Fruit fly (Drosophila melanogaster): Measurements from ENCODE around the gene dpr7.

dpr7 gene

DNA sequence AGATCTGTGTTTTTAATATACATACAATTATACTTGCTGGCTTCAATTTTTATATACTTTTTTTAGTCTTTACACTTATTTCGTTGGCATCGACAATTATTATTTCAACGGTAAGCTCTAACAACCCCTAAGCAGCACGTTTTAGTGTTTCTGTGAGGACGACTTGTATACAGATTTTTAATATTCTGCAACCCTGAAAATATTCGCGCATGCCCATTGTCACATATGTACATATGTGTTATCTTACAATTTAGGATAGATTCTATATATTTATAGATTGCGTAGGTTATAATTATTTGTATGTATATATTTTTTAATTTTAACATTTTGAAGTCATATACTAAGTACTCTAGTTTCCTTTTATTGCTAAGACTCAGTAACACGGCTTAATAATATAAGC is at the start of gene dpr7:
TSS of gene dpr7 (minus strand) at position 154 of the 400 bp plus-strand sequence.
- no peak for TF ChIP-seq CG8478 (optimal IDR thresholded peaks at IDR 0.05)
- no peak for TF ChIP-seq CTCF (optimal IDR thresholded peaks at IDR 0.05)

DNA sequence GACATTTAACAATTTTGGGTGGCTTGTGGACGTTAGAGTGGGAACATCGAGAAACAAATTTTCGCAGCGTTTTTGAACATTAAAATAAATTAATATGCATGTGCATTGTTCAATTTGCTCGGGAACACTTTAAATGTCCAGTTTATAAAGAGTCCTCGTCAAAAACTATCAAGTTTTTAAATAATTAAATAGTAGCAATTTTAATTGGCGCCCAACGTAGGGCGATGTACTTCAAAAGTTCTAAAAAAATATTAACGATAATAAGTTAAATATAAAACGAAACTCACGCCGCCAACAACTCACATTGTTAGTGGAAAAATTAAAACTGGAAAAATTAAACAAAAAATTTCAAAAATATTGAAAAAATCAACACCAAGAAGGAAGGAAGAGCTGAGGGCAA is 39.3 kb upstream of the dpr7 start:
- TF ChIP-seq CG8478 (optimal IDR thresholded peaks at IDR 0.05) (no peak), CTCF (optimal IDR thresholded peaks at IDR 0.05) (no peak)

DNA sequence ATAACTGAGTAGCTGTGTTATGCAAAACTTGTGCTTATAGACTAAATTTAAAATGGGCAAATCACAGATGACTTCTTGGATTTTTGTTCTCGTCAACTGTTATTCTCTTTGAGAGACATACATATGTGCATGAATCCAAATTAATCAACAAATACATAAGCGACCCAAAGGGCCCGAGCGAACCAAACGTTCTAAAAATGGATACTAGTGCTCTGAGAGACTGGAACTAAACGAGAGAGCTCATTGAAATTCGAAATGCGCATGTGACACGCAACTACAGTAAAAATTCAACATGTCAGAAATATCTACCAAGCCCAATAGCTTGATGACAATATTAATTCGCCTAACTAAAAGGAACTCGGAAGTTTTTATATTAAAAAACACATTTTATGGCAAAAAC is 23.2 kb upstream of the dpr7 start, which contains the start of gene NfI:
TSS of gene NfI (minus strand) at position 45 of the 400 bp plus-strand sequence.
- TF ChIP-seq CTCF (optimal IDR thresholded peaks at IDR 0.05), result no peak
- TF ChIP-seq CG8478 (optimal IDR thresholded peaks at IDR 0.05), result no peak

DNA sequence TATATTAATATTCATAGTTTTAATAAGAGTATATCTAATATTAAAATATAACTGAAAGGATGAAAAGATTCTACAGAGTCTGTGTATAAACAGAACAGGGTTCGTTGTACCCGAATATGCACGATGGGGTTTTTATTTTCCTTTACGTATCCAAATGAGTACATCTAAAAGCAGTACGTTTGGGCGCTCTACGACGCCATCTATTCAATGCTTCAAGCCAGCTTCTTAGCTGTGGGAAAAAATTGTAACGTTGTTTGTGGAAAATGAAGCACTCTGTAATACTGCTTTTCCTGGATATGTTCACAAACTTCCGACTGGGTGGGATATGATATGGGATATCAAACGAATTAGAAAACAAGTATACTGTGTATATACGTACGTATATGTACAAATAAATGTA is 21.6 kb upstream of the dpr7 start:
- TF ChIP-seq CG8478 (optimal IDR thresholded peaks at IDR 0.05) (no peak), CTCF (optimal IDR thresholded peaks at IDR 0.05) (peak in 1 of 2 experiments; percentile 1)

DNA sequence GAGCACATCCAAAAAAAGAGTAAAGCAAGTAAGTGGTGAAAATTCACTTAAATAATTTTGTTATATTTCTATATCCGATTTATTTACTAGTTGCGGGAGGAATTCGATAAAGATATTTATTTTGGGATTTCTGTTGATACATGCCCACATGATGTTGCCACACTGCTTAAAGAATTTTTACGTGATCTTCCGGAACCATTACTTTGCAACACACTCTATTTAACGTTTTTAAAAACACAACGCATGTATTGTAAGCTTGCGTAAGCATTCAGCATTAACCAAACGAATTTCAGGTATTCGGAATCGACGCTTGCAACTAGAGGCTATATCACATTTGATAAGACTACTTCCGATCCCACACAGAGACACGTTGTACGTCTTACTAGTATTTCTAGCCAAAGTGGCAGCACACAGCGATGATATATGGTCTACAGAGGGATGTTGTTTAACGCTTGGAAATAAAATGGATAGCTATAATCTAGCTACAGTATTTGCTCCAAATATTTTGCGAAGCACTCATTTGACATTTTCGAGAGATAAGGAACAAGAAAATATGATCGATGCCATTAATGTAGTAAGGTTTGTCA is 8.4 kb upstream of the dpr7 start:
- TF ChIP-seq CG8478 (optimal IDR thresholded peaks at IDR 0.05) (no peak), CTCF (optimal IDR thresholded peaks at IDR 0.05) (no peak)

DNA sequence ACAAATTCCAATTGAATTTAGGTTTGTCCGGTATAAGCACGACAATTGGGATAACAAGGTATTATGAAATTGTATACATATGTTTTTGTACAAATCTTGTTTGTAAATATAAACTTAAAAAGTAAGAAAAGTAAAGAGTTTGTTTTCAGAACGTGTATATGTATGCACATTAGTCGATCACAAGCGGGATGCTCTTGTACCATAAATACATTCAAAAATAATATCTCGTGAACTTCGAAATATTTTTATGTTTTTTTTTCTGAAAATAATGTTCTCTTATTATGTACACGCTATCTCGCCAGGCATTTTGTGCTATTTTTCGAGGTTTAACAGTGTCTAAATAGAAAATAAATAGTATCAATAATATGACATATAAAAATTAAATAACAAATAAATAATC is 1.6 kb upstream of the dpr7 start, which contains the start of gene RhoGAP102A:
TSS of gene RhoGAP102A (plus strand) at position 301 of the 400 bp plus-strand sequence.
- TF ChIP-seq CTCF (optimal IDR thresholded peaks at IDR 0.05) (no peak), CG8478 (optimal IDR thresholded peaks at IDR 0.05) (no peak)

DNA sequence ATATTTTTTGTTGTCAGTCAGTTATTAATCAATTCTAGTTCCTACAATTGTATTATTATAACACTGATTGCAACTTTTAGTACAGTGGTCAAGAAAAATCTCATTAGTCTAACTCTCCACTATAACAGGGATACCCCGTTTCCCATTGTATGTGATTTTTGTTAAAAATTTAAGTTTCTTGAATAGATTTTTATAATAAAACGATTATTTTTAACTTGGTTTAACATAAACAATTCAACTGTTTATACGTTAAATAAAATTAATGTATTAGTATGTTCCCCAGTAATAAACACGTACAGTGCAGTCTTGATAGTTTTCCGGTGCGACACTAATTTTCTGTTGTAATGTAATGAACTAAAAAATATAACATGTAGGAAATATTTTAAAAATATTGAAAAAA is 12.3 kb downstream of the dpr7 start:
- TF ChIP-seq CTCF (optimal IDR thresholded peaks at IDR 0.05) (no peak), CG8478 (optimal IDR thresholded peaks at IDR 0.05) (no peak)

DNA sequence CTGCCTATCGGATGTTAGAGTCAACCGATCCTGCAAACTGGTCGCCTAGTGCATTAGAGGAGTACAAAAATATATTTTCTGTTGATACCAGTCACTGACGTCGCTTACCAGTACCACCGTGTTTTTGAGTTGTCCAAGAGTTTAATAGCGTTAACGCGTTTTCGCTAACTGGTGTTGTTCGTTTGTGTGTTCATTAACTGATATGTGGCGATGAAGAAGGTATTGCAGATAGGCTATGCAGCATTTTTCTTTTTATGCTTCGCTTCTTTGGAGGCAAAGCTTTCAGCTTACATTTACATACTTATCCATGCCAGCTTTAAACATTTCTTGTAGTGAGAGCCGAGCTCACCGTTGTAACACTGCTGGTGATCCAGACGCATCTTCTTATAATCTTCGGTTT is 14.7 kb downstream of the dpr7 start:
- TF ChIP-seq CG8478 (optimal IDR thresholded peaks at IDR 0.05), result no peak
- no peak for TF ChIP-seq CTCF (optimal IDR thresholded peaks at IDR 0.05)

DNA sequence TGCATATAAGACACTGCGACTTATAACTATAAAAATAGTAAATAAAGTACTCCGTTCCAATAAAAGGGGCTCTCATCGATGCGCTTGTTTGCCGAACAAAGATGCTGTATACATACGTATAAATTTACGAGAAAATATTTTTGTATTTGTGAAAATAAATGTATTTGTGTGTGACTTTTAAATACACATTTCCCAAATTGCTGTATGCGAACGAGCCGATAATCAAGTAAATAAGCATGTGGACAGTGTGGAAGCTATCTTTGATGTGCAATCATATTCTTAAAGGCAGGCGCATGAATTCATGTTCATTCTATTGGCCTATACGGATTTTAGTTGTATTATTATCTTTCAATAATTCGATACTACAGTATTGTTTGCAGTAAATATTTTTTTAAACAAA is 21.9 kb downstream of the dpr7 start:
- TF ChIP-seq CG8478 (optimal IDR thresholded peaks at IDR 0.05) (no peak), CTCF (optimal IDR thresholded peaks at IDR 0.05) (no peak)

DNA sequence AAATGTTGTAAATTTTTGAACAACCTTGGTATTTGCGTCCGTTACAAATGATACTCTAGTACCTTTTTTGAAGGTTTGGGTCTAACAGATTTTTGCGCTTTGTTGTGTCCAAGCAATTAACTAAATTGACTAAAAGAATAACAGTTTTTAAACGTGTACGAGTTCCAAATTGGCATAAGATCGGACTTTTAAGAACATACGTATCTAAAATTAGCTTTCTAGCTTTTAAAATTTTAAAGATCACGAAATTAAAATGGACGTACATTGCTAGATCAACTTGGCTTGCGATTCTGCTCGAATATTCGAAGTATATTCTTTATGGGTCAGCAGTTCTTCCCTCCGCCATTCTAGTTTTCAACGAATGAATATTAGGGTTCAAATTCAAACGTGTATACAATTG is 22.7 kb downstream of the dpr7 start, which contains the start of gene CG1674:
TSS of gene CG1674 (plus strand) at position 301 of the 400 bp plus-strand sequence.
- no peak for TF ChIP-seq CTCF (optimal IDR thresholded peaks at IDR 0.05)
- TF ChIP-seq CG8478 (optimal IDR thresholded peaks at IDR 0.05), result no peak

DNA sequence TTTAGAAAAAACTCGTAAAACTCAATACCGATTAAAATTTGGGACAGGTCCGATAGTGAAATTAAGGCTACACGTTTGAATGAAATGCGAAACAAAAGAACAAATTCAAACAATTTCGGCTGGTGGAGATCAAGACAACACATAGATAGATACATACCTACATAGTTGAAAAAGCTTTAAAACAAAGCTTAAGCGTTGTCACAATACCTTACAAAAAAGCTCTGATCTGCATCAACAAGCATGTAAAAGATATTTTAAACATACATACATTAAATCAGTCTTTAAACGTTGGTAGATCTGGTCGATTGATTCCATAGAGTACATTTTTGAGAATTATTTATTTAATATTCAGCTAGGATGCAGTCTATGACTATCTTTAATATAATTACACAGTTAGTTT is 25.5 kb downstream of the dpr7 start, which contains the start of the genes CG31999 and yellow-h:
TSS of gene CG31999 (minus strand) at position 101 of the 400 bp plus-strand sequence.
TSS of gene yellow-h (plus strand) at position 275 of the 400 bp plus-strand sequence.
- TF ChIP-seq CG8478 (optimal IDR thresholded peaks at IDR 0.05) (no peak), CTCF (optimal IDR thresholded peaks at IDR 0.05) (no peak)

DNA sequence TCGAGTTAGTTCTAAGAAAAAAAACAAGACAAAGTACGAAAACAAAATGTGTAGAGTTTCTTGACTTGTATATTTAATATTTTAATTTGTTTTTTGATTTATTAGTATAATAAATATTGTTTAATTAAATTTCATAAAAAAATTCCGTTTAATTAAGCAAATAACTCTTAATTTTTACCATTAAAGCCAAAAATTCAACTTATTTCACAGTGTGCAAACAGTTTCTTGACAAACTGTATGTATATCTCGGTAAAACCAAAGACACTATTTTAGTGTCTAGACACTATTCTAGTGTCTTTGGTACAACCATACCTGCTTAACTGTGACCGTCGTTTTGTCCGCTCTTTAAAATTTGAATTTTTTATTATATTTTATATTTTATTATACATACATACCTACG is 26.4 kb downstream of the dpr7 start:
- TF ChIP-seq CG8478 (optimal IDR thresholded peaks at IDR 0.05) (no peak), CTCF (optimal IDR thresholded peaks at IDR 0.05) (no peak)

DNA sequence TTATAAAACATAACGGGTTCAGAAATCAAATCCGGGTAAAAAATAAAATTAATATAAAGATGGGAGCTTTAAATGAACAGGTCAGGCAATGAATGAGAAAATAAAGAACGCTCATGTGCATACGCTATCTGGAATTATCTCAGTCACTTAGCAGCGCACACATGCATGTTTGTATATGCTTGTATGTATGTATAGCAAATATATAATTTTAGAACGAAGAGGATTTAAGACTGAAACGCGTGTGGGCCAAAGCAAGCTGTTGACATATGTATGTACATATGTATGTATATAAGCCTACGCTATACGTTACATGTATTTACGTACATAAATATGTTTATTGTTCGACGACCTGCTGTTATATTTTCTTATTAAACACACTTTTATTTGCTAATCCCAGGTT is 27.3 kb downstream of the dpr7 start:
- no peak for TF ChIP-seq CTCF (optimal IDR thresholded peaks at IDR 0.05)
- no peak for TF ChIP-seq CG8478 (optimal IDR thresholded peaks at IDR 0.05)

DNA sequence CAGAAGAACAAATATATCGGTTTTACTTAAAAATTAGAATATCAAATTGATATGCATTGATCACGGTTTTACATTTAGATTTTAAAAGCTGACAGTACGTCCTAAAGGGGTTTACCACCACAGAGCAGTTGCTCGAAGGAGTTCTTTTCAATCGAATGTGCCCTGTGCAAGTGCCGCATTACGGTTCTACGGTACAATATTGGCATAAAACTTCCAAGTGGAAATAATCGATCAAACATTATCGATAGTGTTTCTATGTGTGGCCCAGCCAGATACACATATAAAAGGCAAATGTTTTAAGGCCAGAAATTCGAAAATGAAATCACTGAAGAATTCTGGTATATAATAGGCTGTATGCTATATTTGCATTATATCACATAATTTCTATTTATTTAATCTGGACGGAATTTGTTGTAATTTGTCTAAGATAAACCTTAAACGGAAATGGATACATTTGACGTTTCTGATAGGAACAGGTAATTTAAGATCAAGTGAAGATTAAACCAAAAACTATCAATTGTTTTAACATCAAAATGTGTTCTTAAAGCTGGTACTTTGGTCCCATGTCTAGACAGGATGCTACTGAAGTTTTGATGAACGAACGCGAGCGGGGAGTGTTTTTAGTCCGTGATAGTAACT is 43.0 kb downstream of the dpr7 start, which contains the start of gene Crk:
TSS of gene Crk (plus strand) at position 214 of the 639 bp plus-strand sequence.
- no peak for TF ChIP-seq CTCF (optimal IDR thresholded peaks at IDR 0.05)

DNA sequence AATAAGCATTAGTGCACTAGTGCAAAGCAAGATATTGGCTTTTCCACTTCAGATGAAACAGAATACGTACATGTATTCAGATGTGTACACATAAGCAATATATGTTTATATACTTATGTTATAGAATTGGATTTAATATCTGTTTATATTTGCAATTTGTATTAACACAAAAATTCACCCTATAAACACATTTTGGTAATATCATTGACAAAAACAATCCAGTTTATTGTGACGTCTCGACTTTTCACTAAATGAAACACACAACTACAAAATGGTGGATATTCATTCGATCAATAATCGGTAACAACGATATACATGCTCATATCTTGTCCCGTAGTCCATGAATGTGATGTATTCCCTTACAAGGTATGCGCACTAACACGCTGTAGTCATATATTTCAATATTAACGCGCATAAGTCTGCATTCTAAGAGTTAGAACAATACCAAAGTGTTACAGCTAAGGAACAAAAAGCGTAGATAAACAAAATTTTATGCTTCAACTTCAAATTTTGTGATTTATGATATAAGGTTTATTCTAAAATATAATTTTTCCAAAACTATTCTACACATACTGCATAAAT is 47.4 kb downstream of the dpr7 start, which contains the start of gene CG31998:
TSS of gene CG31998 (minus strand) at position 275 of the 582 bp plus-strand sequence.
- TF ChIP-seq CTCF (optimal IDR thresholded peaks at IDR 0.05) (peak; percentile 28 to 33), CG8478 (optimal IDR thresholded peaks at IDR 0.05) (no peak)
